Fruit fly (Drosophila melanogaster) whole organism: ENCODE data around the gene Est-Q.

Experiments
- CG8478 ChIP-seq: fragments of >200 bp; optimal IDR thresholded peaks from 2 replicates; lab custom pipeline; 2018; ENCODE audit warnings: inconsistent platforms
- EcR ChIP-seq, 2 experiments: fragments of >200 bp; optimal IDR thresholded peaks; 2 replicates each; lab custom pipeline; 2017; ENCODE audit warnings: missing biosample characterization in 2 of 2, missing genetic modification characterization in 2 of 2, missing genetic modification reagents in 2 of 2
- pan ChIP-seq: fragments of >200 bp; optimal IDR thresholded peaks from 2 replicates; lab custom pipeline; 2017
- psq ChIP-seq: fragments of >200 bp; optimal IDR thresholded peaks from 2 replicates; lab custom pipeline; 2017
- usp ChIP-seq: fragments of >200 bp; optimal IDR thresholded peaks from 2 replicates; lab custom pipeline; 2017; ENCODE audit warnings: missing biosample characterization, missing genetic modification characterization, mixed read lengths

dm6 chr3L:21539245-21540196, 38.3 kb downstream of the Est-Q start, which contains the start of the genes COX8 and VhaM9.7-b:
- TF ChIP-seq pan (lab: Kevin White, UChicago) = no peak
- no peak for TF ChIP-seq usp (GFP tag; lab: Kevin White, UChicago)
- no peak for TF ChIP-seq CG8478 (lab: Kevin White, UChicago)
- no peak for TF ChIP-seq EcR (GFP tag; optimal IDR thresholded peaks at IDR 0.05; lab: Kevin White, UChicago)
- TF ChIP-seq psq (lab: Kevin White, UChicago) = no peak
